Fruit fly (Drosophila melanogaster) whole organism, prepupa: ENCODE measurements around the gene tsh.

Experiments
- Hr38 ChIP-seq: sonication (Bioruptor generic); optimal IDR thresholded peaks from 2 replicates; lab custom pipeline; 2016; ENCODE audit warnings: missing biosample characterization, missing genetic modification characterization
- Lpt ChIP-seq: fragments of 200-800 bp; sonication (Bioruptor generic); optimal IDR thresholded peaks from 3 replicates; lab custom pipeline; 2016; ENCODE audit warnings: missing biosample characterization, missing genetic modification characterization
- achi ChIP-seq: fragments of 200-800 bp; sonication (Bioruptor generic); optimal IDR thresholded peaks from 3 replicates; lab custom pipeline; 2016; ENCODE audit warnings: missing biosample characterization, missing genetic modification characterization

DNA sequence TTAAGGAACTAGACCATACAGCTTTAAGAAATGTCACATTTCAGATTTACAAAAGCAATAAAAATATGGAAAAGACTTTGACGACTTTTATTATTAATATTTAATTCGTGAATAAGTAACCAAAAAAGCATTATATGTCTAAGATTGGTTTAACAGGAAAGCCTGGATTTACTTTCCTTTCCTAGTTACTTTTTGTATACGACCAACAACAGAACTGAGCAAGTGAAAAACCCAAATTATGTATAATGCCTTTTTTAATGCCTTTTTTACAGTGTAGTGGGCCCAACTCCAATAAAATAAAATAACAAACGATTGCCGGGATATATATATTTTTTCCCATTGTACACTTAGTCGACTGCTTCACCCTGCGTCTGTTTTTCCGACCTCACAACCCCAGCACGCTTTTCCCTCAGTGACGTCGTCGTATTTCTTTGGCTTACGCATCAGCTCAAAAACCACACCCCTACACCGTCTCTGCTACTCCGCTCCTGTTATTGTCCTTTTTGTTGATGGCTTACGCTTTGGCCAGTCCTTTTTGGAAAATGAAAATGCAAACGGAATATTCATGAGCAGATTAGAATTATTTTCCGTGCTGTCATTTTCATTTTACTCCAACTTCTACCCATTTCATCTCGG lies 43.5 kb upstream of the tsh start:
- no peak for TF ChIP-seq Lpt (GFP tag; lab: Kevin White, UChicago)
- TF ChIP-seq achi (GFP tag; lab: Kevin White, UChicago): no peak
- no peak for TF ChIP-seq Hr38 (GFP tag; lab: Kevin White, UChicago)
